Worm (Caenorhabditis elegans) whole organism, midembryonic: ENCODE data around the gene M110.9.

Source experiments
- T22C8.4 ChIP-seq: fragments of 200-800 bp; sonication (Bioruptor generic); IDR thresholded peaks from 2 replicates; pipeline ENCODE4 v1.3.6; 2022; ENCODE audit warnings: missing genetic modification characterization, missing compliant biosample characterization
- cog-1 ChIP-seq: sonication (generic microtip); optimal IDR thresholded peaks from 2 replicates; lab custom pipeline; 2016; ENCODE audit warnings: missing genetic modification characterization, missing compliant biosample characterization
- flt-1 ChIP-seq: fragments of 200-800 bp; sonication (Bioruptor generic); IDR thresholded peaks from 2 replicates; pipeline ENCODE4 v1.3.6; 2022; ENCODE audit warnings: missing genetic modification characterization, missing compliant biosample characterization
- klf-2 ChIP-seq: fragments of 200-800 bp; sonication (Bioruptor generic); conservative IDR thresholded peaks from 2 replicates; pipeline ENCODE4 v1.3.6; 2022; ENCODE audit warnings: missing genetic modification reagents, missing genetic modification characterization, missing compliant biosample characterization
- med-1 ChIP-seq: sonication (generic microtip); optimal IDR thresholded peaks from 2 replicates; lab custom pipeline; 2017; ENCODE audit warnings: missing genetic modification characterization, mild to moderate bottlenecking, missing compliant biosample characterization, antibody characterized with exemption, missing genetic modification reagents; ENCODE audit not compliant: insufficient read depth
- ref-1 ChIP-seq: fragments of 200-800 bp; sonication (Bioruptor generic); conservative IDR thresholded peaks from 2 replicates; pipeline ENCODE4 v1.3.6; 2022; ENCODE audit warnings: missing genetic modification reagents, missing genetic modification characterization, missing compliant biosample characterization
- tab-1 ChIP-seq: fragments of 200-800 bp; sonication (Bioruptor generic); IDR thresholded peaks from 2 replicates; pipeline ENCODE4 v1.3.6; 2022; ENCODE audit warnings: missing genetic modification characterization, missing compliant biosample characterization
- ztf-23 ChIP-seq: fragments of 200-800 bp; sonication (Bioruptor generic); IDR thresholded peaks from 2 replicates; pipeline ENCODE4 v1.3.6; 2022; ENCODE audit warnings: missing genetic modification reagents, missing genetic modification characterization, missing compliant biosample characterization
- ztf-29 ChIP-seq: fragments of 200-800 bp; sonication (Bioruptor generic); IDR thresholded peaks from 2 replicates; pipeline ENCODE4 v1.3.6; 2022; ENCODE audit warnings: missing genetic modification reagents, missing genetic modification characterization, missing compliant biosample characterization

M110.9 gene

DNA sequence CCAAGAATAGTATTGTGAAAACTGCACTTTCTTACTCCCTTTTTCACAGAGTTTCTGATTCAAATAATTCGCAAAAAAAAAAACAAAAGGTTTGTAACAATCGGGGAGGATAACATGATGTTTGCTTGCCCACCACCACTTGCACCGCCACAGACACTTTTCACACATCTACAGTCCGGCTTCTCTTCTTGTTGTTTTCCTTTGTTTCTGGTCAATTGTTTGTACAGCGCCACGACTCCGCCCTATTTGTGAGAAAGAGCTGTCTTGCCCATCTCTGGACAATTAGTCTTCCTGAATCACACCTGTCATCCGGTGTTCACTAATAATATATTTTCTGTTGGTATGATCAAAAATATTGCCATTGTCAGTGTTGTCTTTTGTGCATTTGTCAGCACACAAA is at the start of gene M110.9:
Gene M110.9 (plus strand): TSS at position 301 of the 400 bp plus-strand sequence.
- TF ChIP-seq ztf-29 (GFP tag; lab: Robert Waterston, UW) (no peak), ref-1 (no peak), ztf-23 (GFP tag; lab: Robert Waterston, UW) (no peak), klf-2 (GFP tag; lab: Robert Waterston, UW) (no peak), T22C8.4 (GFP tag; lab: Robert Waterston, UW) (no peak), cog-1 (tag; lab: Kevin White, UChicago) (no peak), flt-1 (GFP tag; lab: Robert Waterston, UW) (no peak), med-1 (no peak), tab-1 (GFP tag; lab: Robert Waterston, UW) (no peak)

DNA sequence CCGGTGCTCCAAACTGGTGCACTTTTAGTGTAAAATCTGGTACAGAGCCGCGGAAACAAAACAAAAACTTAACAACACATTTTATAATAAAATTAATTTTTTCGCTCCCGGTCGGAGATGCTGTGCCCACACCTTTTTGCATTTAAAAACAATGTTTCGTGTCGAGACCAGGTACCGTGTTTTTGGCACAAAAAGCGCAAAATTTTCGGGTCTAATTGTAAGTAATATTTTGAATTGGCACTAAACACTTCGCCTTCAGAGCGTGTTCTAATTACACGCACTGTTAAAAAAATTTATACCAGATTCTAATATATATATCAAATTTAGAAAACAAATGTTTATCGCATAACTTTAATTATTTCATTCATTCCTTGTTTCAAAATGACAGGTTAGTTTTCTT is 49.6 kb upstream of the M110.9 start, which contains the start of gene dylt-3:
Gene dylt-3 (plus strand): TSS at position 301 of the 400 bp plus-strand sequence.
- no peak for TF ChIP-seq tab-1 (GFP tag; lab: Robert Waterston, UW)

ce11 chrII:8185016-8185493 is 46.0 kb upstream of the M110.9 start, which contains the start of the genes mig-5 and cct-1:
Gene mig-5, minus strand, starts transcription at chrII:8185023.
Gene cct-1, plus strand, starts transcription at chrII:8185443.
- TF ChIP-seq ztf-29 (GFP tag; lab: Robert Waterston, UW), result no peak
- TF ChIP-seq flt-1 (GFP tag; lab: Robert Waterston, UW), result peak; percentile 71
- no peak; the same call in 1 of the 2 replicates for TF ChIP-seq ztf-23 (GFP tag; lab: Robert Waterston, UW)
- no peak for TF ChIP-seq ref-1
- no peak for TF ChIP-seq tab-1 (GFP tag; lab: Robert Waterston, UW)
- TF ChIP-seq T22C8.4 (GFP tag; lab: Robert Waterston, UW), result no peak
- TF ChIP-seq cog-1 (tag; lab: Kevin White, UChicago), result peak; percentile 84
- no peak for TF ChIP-seq med-1

DNA sequence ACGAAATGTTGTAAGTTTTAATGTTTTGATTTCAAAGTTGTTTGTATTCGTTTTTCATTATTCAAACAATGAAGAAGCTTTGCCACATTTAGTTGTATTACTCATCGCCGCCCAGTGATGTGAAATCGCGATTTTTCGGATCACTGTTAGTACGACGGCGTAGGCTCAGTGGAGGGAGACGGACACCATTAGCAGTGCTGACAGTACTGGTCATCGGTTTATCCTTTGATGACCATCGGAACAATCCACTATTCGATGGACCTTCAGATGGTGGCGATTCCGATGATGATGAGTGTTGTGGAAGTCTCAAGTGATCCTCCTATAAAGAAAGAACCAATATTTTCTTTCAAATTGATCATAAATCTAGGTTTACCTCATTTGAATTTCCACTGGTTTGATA is 43.6 kb upstream of the M110.9 start:
- TF ChIP-seq ref-1 (no peak), T22C8.4 (GFP tag; lab: Robert Waterston, UW) (no peak), klf-2 (GFP tag; lab: Robert Waterston, UW) (no peak), med-1 (no peak), ztf-29 (GFP tag; lab: Robert Waterston, UW) (no peak), flt-1 (GFP tag; lab: Robert Waterston, UW) (no peak), tab-1 (GFP tag; lab: Robert Waterston, UW) (no peak), cog-1 (tag; lab: Kevin White, UChicago) (no peak), ztf-23 (GFP tag; lab: Robert Waterston, UW) (no peak)

- TF ChIP-seq ztf-23 (GFP tag; lab: Robert Waterston, UW) (no peak), ztf-29 (GFP tag; lab: Robert Waterston, UW) (no peak), klf-2 (GFP tag; lab: Robert Waterston, UW) (no peak), tab-1 (GFP tag; lab: Robert Waterston, UW) (no peak), T22C8.4 (GFP tag; lab: Robert Waterston, UW) (no peak), ref-1 (no peak), med-1 (no peak)
Measured at ce11 chrII:8190455-8190854, 40.6 kb upstream of the M110.9 start, which contains the start of gene T05C12.8. Gene T05C12.8, minus strand, starts transcription at chrII:8190555.

ce11 chrII:8193126-8193525 is 38.0 kb upstream of the M110.9 start, which contains the start of gene T05C12.9:
Gene T05C12.9, minus strand, starts transcription at chrII:8193226.
- TF ChIP-seq T22C8.4 (GFP tag; lab: Robert Waterston, UW), result no peak
- no peak for TF ChIP-seq cog-1 (tag; lab: Kevin White, UChicago)
- TF ChIP-seq ref-1, result no peak
- no peak for TF ChIP-seq ztf-23 (GFP tag; lab: Robert Waterston, UW)
- TF ChIP-seq ztf-29 (GFP tag; lab: Robert Waterston, UW), result no peak
- no peak for TF ChIP-seq tab-1 (GFP tag; lab: Robert Waterston, UW)
- TF ChIP-seq med-1, result no peak

ce11 chrII:8193922-8194321 is 37.2 kb upstream of the M110.9 start:
- TF ChIP-seq cog-1 (tag; lab: Kevin White, UChicago), result no peak
- no peak for TF ChIP-seq flt-1 (GFP tag; lab: Robert Waterston, UW)
- TF ChIP-seq klf-2 (GFP tag; lab: Robert Waterston, UW), result no peak
- no peak for TF ChIP-seq tab-1 (GFP tag; lab: Robert Waterston, UW)
- no peak for TF ChIP-seq ztf-23 (GFP tag; lab: Robert Waterston, UW)
- TF ChIP-seq med-1, result no peak
- no peak for TF ChIP-seq T22C8.4 (GFP tag; lab: Robert Waterston, UW)
- TF ChIP-seq ztf-29 (GFP tag; lab: Robert Waterston, UW), result no peak
- TF ChIP-seq ref-1, result no peak

DNA sequence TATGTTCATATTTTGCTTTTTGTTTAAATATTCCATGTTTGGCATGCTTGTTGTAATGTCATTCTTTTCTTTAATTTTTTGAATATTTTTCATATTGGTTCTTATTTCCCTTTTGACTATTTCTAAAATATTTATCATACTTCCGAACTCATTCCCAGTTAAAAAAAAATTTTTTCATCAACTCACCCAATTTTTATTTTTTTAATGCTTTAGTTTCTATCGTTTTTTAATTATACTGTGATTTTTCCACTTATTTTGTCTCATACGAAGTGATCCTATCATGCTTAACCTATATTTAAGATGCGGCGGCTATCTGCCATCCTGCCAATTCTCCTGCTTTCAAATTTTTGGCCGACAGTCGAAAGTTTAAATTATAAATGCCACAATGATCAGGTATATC is 32.6 kb upstream of the M110.9 start, which contains the start of gene qua-1:
Gene qua-1 (plus strand): TSS at position 301 of the 400 bp plus-strand sequence.
- TF ChIP-seq T22C8.4 (GFP tag; lab: Robert Waterston, UW) (no peak), tab-1 (GFP tag; lab: Robert Waterston, UW) (no peak), klf-2 (GFP tag; lab: Robert Waterston, UW) (no peak), cog-1 (tag; lab: Kevin White, UChicago) (no peak), ztf-23 (GFP tag; lab: Robert Waterston, UW) (no peak), ref-1 (no peak), ztf-29 (GFP tag; lab: Robert Waterston, UW) (no peak), flt-1 (GFP tag; lab: Robert Waterston, UW) (no peak), med-1 (no peak)

DNA sequence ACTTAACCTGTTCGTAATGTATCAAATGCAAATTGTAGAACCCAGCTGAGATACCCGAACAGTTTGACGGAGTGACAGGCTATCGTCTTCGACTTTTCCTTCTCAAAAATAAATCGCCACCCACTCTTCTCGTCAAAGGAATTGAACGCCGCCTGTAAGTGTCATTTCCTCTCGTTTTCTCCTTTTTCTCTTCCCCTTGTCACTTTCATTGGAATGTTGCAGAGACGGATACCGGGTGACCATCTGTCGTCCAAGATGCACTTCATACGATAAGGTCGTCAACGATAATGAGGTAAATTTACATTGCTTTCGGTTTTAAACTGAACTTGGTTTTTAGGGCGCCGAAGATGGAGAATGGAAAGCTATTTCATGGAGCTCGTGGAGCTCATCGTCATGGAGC is 31.3 kb upstream of the M110.9 start:
- TF ChIP-seq flt-1 (GFP tag; lab: Robert Waterston, UW), result no peak
- TF ChIP-seq klf-2 (GFP tag; lab: Robert Waterston, UW), result no peak
- TF ChIP-seq ztf-23 (GFP tag; lab: Robert Waterston, UW), result no peak

ce11 chrII:8204039-8204438 is 27.0 kb upstream of the M110.9 start, which contains the start of gene col-76:
Gene col-76, plus strand, starts transcription at chrII:8204339.
- TF ChIP-seq ztf-23 (GFP tag; lab: Robert Waterston, UW), result no peak
